Fruit fly (Drosophila melanogaster): ENCODE data around the gene Fur2.

Gene Fur2

DNA sequence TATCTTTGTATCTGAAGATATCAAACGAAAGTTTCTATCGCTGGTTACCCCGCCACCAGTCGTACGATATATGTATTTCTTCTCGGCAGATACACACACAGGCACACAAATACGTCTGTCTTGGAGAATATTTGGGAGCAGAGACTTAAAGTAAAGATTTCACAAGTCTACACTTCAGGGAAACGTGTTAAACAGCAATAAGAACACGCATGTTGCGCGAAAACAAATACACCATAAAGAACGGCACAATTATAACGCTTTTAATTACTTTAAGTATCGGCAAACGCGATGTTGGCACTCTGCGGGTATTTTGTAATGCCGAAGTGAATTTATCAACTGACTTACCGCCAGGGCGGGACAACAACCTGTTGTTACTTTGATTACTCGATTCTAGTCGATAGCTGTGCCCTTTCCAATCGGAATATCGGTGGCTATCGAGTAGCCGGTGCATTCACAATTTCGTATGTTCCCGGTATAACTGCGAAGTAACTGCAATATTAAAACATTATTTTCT lies 49.1 kb downstream of the Fur2 start, which contains the start of gene AnxB11:
Gene AnxB11, minus strand, starts transcription at position 367 of the 514 bp plus-strand sequence.
- TF ChIP-seq CG8478 (optimal IDR thresholded peaks at IDR 0.05) (no peak), CTCF (optimal IDR thresholded peaks at IDR 0.05) (no peak)

DNA sequence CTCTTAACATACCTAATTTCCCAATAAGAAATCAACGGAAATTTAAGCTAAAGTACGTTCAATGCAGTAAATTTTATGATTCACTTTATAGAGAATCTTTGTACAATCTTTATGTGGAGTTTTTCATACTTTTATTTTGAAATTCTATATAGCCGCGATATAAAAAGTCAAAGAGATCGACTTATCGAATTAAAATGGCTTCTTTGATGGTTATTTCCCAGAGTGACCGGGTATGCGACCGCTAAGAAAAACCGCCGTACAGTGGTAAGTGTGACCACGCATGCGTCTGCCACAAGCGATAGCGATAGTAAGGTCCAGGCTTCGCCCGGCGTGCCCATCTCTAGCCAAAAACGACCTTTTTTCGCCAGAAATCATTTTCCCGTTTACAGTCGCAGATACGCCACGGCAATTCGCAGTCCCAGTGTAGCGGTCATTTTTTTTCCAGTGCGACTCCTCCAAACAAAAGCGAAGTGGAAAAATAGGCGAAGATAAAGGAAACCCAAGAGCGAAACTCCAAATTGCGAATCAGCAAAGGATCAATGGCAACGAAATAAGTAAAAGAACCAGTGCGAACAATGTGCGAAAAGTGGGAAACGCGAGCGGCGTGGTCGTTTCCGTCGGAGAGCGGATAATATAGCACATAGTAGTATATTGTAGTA lies 49.7 kb downstream of the Fur2 start, which contains the start of gene hang:
Gene hang, plus strand, starts transcription at position 366 of the 659 bp plus-strand sequence.
- TF ChIP-seq CTCF (optimal IDR thresholded peaks at IDR 0.05) (peak in 1 of 2 experiments; percentile 25), CG8478 (optimal IDR thresholded peaks at IDR 0.05) (no peak)

DNA sequence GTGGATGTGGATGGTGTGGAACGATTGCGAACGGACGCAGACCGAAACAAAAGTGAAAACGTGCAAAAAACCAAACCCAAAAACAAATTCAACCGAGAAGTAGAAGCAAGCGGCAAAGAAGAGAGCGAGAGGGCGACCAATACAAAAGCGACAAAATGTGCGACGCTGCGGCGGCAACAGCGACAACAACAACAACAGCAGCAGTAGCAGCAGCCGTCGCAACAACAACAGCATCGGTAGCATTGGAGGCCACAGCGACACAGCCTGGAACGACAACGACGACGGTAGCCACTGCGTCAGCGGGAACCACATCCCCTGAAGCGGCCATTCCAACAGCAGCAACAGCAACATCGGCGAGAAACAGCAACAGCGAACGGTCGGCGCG lies 50.2 kb downstream of the Fur2 start:
- TF ChIP-seq CG8478 (optimal IDR thresholded peaks at IDR 0.05) (no peak), CTCF (optimal IDR thresholded peaks at IDR 0.05) (no peak)

DNA sequence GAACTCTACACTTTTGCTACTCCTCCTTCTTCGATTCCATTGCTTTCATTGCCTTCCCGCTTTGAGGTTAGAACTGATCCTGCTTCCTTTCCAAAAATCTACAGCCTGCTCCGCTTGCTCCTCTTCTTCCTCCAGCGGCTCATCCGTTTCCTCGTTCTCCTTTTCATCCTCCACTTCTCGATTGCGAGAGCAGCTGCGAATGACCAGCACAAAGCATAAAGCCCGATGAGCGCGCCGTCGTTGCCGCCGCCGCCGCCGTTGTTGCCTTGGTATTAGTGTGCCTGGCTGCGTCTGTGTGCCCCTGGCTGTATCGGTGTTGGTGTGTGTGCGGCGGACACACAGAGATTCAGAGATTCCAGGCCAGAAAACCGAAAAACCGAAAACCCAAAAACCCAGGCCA lies 51.4 kb downstream of the Fur2 start:
- no peak for TF ChIP-seq CG8478 (optimal IDR thresholded peaks at IDR 0.05)
- TF ChIP-seq CTCF (optimal IDR thresholded peaks at IDR 0.05), result no peak

DNA sequence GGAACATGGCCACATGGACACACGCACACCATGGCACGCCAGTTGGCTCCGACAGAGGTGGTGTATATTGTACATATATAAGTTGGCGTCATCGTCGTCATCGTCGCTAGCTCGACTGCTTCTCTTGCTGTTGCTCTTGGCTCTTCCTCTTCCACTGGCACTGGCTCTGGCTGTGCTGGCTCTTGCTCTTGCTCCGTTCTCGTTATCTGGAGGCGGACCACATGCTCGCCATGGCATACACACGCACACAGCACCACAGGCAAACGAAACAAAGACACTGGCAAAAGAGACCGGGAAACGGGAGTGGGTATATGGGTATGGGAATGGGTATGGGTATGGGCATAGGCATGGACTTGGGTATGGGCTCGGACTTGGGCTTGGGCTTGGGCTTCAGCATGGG lies 52.3 kb downstream of the Fur2 start:
- no peak for TF ChIP-seq CG8478 (optimal IDR thresholded peaks at IDR 0.05)
- TF ChIP-seq CTCF (optimal IDR thresholded peaks at IDR 0.05), result no peak

DNA sequence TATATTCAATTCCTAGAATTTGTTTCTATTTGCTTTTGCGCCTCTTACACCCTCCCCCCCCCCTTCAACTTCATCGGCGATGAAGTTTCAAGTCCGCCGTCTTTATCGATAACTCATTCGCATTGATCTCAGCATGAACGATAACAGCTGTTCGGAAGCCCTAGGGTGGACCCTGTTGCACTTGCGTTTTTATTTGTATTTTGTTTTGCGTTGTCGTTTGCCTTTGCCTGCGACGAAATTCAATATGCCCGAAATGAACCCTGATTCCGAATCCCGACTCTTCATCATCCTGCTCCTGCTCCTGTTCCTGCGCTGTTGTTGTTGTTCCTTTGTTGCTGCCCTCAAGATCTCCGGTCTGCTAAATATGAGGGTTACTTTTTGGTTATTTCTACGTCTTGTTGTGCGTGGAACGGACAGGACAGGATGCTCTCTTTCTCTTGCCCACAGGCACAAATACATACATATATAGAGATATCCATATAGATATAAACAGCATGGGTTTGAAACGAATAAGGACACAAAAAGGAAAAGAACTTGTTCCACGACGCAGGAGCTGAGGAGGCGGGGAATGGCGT lies 53.7 kb downstream of the Fur2 start:
- TF ChIP-seq CTCF (optimal IDR thresholded peaks at IDR 0.05) (no peak), CG8478 (optimal IDR thresholded peaks at IDR 0.05) (no peak)

DNA sequence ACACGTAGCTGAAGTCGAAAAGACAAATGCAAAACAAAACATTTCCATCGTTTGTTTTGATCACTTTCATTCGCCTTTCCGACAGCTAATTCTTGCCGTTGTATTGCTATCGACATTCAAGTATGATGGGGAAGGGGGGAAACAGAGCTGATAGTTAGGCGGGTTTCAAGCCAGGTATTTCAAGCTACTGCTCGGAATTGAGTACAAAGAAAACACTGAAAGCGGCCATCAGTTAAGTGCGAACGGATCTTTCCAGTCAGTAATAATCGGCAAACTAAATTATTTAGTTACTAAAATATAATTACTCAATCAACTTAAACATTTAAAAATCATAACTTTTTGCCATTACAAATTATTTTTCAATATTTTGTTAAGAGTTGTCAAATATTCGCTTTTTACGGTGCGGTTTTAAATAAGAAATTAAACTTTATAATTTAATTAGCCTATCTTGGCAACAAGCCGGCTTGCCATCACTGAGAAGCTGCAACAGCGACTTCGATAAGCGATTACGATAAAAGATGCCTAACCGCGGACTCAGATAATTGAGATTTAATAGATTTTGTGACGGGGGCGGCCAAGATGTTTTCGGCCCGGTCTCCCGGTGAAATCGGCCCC lies 55.0 kb downstream of the Fur2 start:
- no peak for TF ChIP-seq CTCF (optimal IDR thresholded peaks at IDR 0.05)
- no peak for TF ChIP-seq CG8478 (optimal IDR thresholded peaks at IDR 0.05)

DNA sequence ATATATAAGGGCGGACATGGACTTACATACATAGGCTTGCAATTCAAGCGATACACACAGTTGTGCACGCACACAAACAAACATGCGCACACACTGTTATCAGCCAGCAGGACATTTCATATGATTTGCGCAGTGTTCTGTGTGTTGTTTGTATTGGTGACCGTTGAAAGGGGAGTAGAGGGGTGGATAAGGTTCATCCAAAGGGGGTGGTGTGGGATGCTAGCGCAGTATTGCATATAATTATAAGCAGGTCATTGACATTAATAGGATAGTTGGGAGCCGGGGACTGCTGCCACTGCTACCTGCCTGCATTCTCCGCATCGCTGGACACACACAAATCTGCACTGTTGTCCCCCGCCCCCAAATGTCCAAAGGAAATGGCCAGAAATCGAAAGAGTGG lies 55.6 kb downstream of the Fur2 start:
- no peak for TF ChIP-seq CTCF (optimal IDR thresholded peaks at IDR 0.05)
- TF ChIP-seq CG8478 (optimal IDR thresholded peaks at IDR 0.05), result no peak
